Worm (Caenorhabditis elegans) whole organism, L3 larva: ENCODE data around the gene B0507.2.
"Not testable (repeated sequence)": the region's sequence is repeated elsewhere in the genome, so short reads cannot be mapped to it uniquely, and the experiment has no call there.

Experiments used
- ZK546.5 ChIP-seq: sonication (generic microtip); optimal IDR thresholded peaks from 2 replicates; lab custom pipeline; 2017; ENCODE audit warnings: missing biosample characterization, missing genetic modification characterization
- aly-2 ChIP-seq: fragments of 150-350 bp; optimal IDR thresholded peaks from 2 replicates; lab custom pipeline; 2014; ENCODE audit warnings: missing biosample characterization, missing genetic modification characterization
- ama-1 ChIP-seq: fragments of 150-350 bp; optimal IDR thresholded peaks from 2 replicates; lab custom pipeline; 2018
- ceh-16 ChIP-seq: sonication (generic microtip); optimal IDR thresholded peaks from 2 replicates; lab custom pipeline; 2017; ENCODE audit warnings: missing biosample characterization, missing genetic modification characterization
- ceh-28 ChIP-seq: fragments of 150-350 bp; optimal IDR thresholded peaks from 2 replicates; lab custom pipeline; 2014; ENCODE audit warnings: missing biosample characterization, missing genetic modification reagents, missing genetic modification characterization
- elt-2 ChIP-seq: sonication (generic microtip); optimal IDR thresholded peaks from 2 replicates; lab custom pipeline; 2016; ENCODE audit warnings: missing genetic modification reagents, mild to moderate bottlenecking, missing genetic modification characterization, missing compliant biosample characterization
- fkh-10 ChIP-seq: sonication (generic microtip); optimal IDR thresholded peaks from 2 replicates; lab custom pipeline; 2017; ENCODE audit warnings: missing biosample characterization, missing genetic modification reagents, missing genetic modification characterization
- hmg-11 ChIP-seq: sonication (generic microtip); optimal IDR thresholded peaks from 2 replicates; lab custom pipeline; 2016; ENCODE audit warnings: missing genetic modification characterization, missing compliant biosample characterization
- jun-1 ChIP-seq: fragments of 150-350 bp; optimal IDR thresholded peaks from 2 replicates; lab custom pipeline; 2014; ENCODE audit warnings: missing biosample characterization, missing genetic modification reagents, missing genetic modification characterization
- lin-39 ChIP-seq: fragments of 150-350 bp; optimal IDR thresholded peaks from 2 replicates; lab custom pipeline; 2018; ENCODE audit warnings: missing biosample characterization, missing genetic modification reagents, missing genetic modification characterization
- mml-1 ChIP-seq: fragments of 150-350 bp; sonication (generic microtip); optimal IDR thresholded peaks from 3 replicates; lab custom pipeline; 2014; ENCODE audit warnings: missing biosample characterization, missing genetic modification characterization
- nhr-11 ChIP-seq: fragments of 150-350 bp; optimal IDR thresholded peaks from 2 replicates; lab custom pipeline; 2014; ENCODE audit warnings: missing biosample characterization, missing genetic modification characterization
- nhr-237 ChIP-seq: fragments of 150-350 bp; optimal IDR thresholded peaks from 2 replicates; lab custom pipeline; 2014; ENCODE audit warnings: missing biosample characterization, missing genetic modification characterization
- nhr-25 ChIP-seq: sonication (generic microtip); optimal IDR thresholded peaks from 2 replicates; lab custom pipeline; 2017; ENCODE audit warnings: missing biosample characterization, missing genetic modification characterization
- nhr-28 ChIP-seq: fragments of 150-350 bp; optimal IDR thresholded peaks from 2 replicates; lab custom pipeline; 2014; ENCODE audit warnings: missing biosample characterization, missing genetic modification characterization
- nhr-43 ChIP-seq: sonication (generic microtip); optimal IDR thresholded peaks from 2 replicates; lab custom pipeline; 2016; ENCODE audit warnings: mild to moderate bottlenecking, missing genetic modification characterization, missing compliant biosample characterization; ENCODE audit not compliant: poor library complexity, severe bottlenecking
- nhr-67 ChIP-seq: fragments of 150-350 bp; optimal IDR thresholded peaks from 2 replicates; lab custom pipeline; 2014; ENCODE audit warnings: missing biosample characterization, missing genetic modification characterization
- nhr-77 ChIP-seq: fragments of 150-350 bp; optimal IDR thresholded peaks from 2 replicates; lab custom pipeline; 2014; ENCODE audit warnings: missing biosample characterization, missing genetic modification characterization
- pha-4 ChIP-seq: fragments of 150-350 bp; optimal IDR thresholded peaks from 2 replicates; lab custom pipeline; 2014; ENCODE audit warnings: missing biosample characterization, missing genetic modification reagents, missing genetic modification characterization
- pqm-1 ChIP-seq: fragments of 150-350 bp; optimal IDR thresholded peaks from 2 replicates; lab custom pipeline; 2017; ENCODE audit warnings: missing biosample characterization, missing genetic modification characterization, inconsistent platforms
- sea-2 ChIP-seq: fragments of 150-350 bp; sonication (generic microtip); optimal IDR thresholded peaks from 4 replicates; lab custom pipeline; 2014; ENCODE audit warnings: missing biosample characterization, missing genetic modification reagents, missing genetic modification characterization
- skn-1 ChIP-seq: fragments of 150-350 bp; optimal IDR thresholded peaks from 2 replicates; lab custom pipeline; 2014; ENCODE audit warnings: missing biosample characterization, missing genetic modification characterization
- snpc-4 ChIP-seq: fragments of 150-350 bp; optimal IDR thresholded peaks from 2 replicates; lab custom pipeline; 2014; ENCODE audit warnings: missing biosample characterization, missing genetic modification characterization
- tbx-2 ChIP-seq: sonication (generic microtip); optimal IDR thresholded peaks from 2 replicates; lab custom pipeline; 2016; ENCODE audit warnings: mild to moderate bottlenecking, missing genetic modification characterization, missing compliant biosample characterization
- unc-39 ChIP-seq: sonication (generic microtip); optimal IDR thresholded peaks from 4 replicates; lab custom pipeline; 2017; ENCODE audit warnings: missing biosample characterization, missing genetic modification characterization
- unc-62 ChIP-seq: fragments of 150-350 bp; sonication (generic microtip); optimal IDR thresholded peaks from 4 replicates; lab custom pipeline; 2014; ENCODE audit warnings: missing biosample characterization, missing genetic modification reagents, missing genetic modification characterization

Gene B0507.2

DNA sequence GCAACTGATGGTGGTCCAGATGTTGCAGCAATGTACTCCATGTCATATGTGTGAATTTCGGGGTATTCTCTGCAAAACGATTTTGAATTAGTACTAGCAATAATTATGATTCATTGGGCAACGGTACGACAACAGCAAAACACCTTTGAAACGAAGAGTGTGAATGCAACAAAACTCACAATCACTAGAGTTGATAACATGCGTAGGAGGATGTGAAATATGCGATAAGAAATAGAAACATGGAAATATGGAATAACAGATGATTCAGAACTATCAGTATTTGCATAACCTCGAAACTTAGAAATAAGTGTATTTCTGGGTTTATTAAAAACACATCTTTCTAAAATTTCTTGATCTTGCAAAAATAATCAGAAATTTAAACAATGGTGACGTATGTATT is 21.4 kb downstream of the B0507.2 start:
- TF ChIP-seq nhr-237 (tag; lab: Kevin White, UChicago) (no peak), ceh-28 (no peak), elt-2 (tag; lab: Kevin White, UChicago) (peak; percentile 53), pqm-1 (peak; percentile 86), skn-1 (tag; lab: Kevin White, UChicago) (no peak), nhr-25 (tag; lab: Kevin White, UChicago) (no peak)

DNA sequence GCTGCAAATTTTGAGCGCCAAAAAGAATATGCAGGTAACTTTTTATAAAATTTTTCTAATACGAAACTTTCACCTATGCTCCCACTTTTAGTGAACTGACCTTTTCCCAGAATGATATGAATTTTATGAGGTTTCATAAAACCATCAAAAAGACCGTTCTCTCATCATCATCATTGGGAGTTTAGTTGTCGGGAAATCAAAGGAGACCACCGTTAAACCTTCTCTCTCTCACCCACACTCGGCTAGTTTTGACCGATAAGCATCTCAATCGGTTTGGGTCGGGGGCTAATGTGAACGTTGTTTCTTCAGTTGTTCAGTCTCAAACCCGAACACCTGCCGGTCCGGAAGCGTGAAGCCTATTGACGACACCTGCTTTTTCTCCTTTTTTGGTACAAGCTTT is 22.1 kb downstream of the B0507.2 start:
- TF ChIP-seq elt-2 (tag; lab: Kevin White, UChicago), result peak; percentile 25
- no peak for TF ChIP-seq unc-39 (tag; lab: Kevin White, UChicago)

DNA sequence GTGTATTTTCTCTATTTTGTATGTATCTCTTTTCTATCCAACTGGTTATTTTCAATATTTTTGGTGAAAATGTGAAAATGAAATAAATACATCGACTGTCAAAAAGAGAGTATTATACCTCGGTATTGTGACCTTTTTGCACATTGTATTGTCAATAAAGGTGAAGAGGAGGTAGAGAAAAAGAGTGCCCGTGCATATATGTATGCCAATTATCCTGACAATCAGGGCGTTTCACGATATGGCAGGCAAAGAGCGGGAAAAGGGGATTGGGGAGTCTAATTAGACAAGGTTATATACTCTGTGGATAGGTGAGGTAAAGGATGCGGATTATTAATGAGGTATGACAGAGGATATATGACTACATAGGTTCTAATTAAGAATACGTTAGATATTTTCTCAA is 22.8 kb downstream of the B0507.2 start:
- peak; percentile 44 for TF ChIP-seq pha-4 (tag; lab: Kevin White, UChicago)
- TF ChIP-seq nhr-11 (tag; lab: Kevin White, UChicago), result no peak
- TF ChIP-seq nhr-25 (tag; lab: Kevin White, UChicago), result no peak
- no peak for TF ChIP-seq ceh-16 (tag; lab: Kevin White, UChicago)
- TF ChIP-seq fkh-10 (GFP tag; lab: Kevin White, UChicago), result no peak

DNA sequence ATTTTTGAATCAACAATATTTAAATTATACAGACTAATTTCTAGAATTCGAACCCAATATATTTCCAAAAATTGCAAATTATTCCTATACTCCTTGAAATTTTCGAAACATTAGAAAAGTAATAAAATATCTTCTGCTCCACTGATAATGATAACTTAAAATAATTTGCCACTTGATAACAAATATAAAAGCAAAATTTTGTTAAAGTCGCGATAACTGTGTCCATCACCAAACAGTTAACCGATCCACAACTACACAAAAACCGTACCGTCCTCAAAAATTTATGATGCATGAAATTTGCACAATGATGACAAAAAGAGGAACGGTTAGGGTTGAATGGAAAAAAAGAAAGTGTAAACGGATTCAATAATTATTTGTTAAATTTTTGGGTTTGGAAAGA is 24.3 kb downstream of the B0507.2 start:
- no peak for TF ChIP-seq sea-2 (GFP tag; lab: Kevin White, UChicago)
- no peak for TF ChIP-seq nhr-11 (tag; lab: Kevin White, UChicago)
- peak; percentile 8 for TF ChIP-seq elt-2 (tag; lab: Kevin White, UChicago)
- no peak for TF ChIP-seq hmg-11 (tag; lab: Kevin White, UChicago)
- TF ChIP-seq nhr-67, result no peak
- TF ChIP-seq, all 47 proteins: peak for 1

DNA sequence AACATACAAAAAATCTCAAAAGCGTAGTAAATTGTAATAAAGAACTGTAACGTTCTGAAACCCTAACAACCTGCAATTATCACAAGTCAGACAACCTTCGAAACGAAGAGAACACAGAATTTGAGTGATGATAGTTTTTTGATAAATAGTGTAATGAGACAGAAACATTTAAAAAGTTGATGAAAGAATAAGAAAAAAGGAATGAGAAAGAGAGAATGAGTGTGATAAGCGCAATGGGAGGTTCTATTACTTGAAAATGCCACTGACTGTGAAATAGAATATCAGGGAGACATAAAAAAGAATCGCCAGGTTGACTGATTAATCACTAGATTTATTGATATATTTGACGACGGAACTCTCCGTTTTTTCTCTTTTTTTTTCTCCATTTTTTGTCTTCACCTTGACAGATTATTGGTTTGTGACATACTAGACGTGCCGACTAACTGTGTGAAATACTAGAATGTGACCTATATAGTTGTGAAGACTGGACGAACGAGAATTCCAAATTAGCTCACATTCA is 25.2 kb downstream of the B0507.2 start:
- TF ChIP-seq ama-1 (lab: Kevin White, UChicago), result no peak
- TF ChIP-seq aly-2 (tag; lab: Kevin White, UChicago), result no peak
- TF ChIP-seq elt-2 (tag; lab: Kevin White, UChicago), result peak; percentile 21
- TF ChIP-seq nhr-25 (tag; lab: Kevin White, UChicago), result peak; percentile 29
- no peak for TF ChIP-seq nhr-11 (tag; lab: Kevin White, UChicago)

DNA sequence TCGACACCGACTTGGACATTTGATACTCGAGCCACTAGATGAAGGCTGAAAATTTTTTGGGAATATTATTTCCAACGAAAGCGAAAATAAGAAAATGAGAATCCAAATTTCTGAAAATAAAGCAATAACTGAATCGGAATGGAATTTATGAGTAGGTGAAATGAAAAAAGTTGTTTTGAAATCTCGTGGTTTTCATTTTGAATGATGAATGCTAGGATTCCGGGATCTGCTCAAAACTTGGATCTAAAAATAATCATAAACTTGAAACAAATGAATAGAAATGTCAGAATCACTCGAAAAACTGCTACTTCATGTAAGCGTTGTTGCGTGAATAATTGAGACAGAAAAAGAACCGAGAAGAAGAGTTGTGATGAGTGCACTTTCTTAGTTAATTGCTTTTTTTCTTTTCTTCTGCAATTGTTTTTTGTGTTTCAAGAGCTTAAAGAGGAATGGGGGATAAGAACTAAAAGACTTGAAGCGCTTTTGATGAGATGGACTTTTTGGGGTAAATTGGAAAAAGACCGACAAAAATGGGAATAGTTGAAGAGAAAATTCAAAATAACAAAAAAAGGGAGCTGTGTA is 26.9 kb downstream of the B0507.2 start, which contains the start of gene magu-2:
Gene magu-2, minus strand, starts transcription at position 51 of the 582 bp plus-strand sequence.
- TF ChIP-seq nhr-43 (tag; lab: Kevin White, UChicago) (no peak), jun-1 (no peak), mml-1 (tag; lab: Kevin White, UChicago) (no peak), fkh-10 (GFP tag; lab: Kevin White, UChicago) (peak; percentile 32)

DNA sequence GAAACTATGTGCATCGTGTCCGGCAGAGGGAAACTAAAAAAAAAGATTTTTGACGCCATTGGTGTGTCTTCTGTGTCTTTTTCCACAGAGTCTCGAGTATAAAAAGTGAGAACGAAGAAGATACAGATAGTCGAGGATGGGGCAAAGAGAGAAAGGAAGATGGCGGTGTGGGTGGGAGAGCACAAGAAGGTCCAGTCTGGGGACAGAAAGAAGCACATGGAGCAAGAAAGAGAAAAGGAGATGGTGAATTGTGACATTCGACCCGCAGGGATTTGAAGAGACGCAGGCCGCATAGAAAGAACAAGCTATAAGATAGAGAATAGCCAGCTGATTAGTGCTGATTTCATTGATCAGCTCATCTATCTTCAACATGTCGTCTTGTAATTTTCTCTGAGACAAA is 28.1 kb downstream of the B0507.2 start:
- TF ChIP-seq unc-62 (GFP tag; lab: Kevin White, UChicago) (peak; percentile 3), ZK546.5 (tag; lab: Kevin White, UChicago) (no peak), lin-39 (tag; lab: Kevin White, UChicago) (peak; percentile 48), hmg-11 (tag; lab: Kevin White, UChicago) (peak; percentile 8), fkh-10 (GFP tag; lab: Kevin White, UChicago) (no peak)

DNA sequence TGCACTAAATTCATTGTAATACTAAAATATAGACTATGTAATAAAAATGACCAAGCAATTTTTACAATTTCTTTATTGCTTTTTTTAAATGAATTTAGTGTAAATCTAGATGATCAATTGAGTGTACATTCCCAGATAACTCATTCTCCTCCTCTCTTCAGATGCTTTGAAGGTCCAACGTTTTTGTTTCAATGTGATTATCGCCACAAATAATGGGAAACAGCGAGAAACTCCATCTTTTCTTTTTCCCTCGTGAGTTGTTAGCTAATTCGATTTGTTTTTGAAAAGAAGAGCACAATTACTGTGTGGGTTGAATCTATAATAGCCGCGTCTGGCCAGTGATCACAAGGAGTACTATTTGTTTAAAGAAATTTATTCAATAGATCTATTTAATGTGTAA is 30.9 kb downstream of the B0507.2 start:
- peak; percentile 3 for TF ChIP-seq tbx-2 (tag; lab: Kevin White, UChicago)
- TF ChIP-seq nhr-28 (tag; lab: Kevin White, UChicago), result no peak

DNA sequence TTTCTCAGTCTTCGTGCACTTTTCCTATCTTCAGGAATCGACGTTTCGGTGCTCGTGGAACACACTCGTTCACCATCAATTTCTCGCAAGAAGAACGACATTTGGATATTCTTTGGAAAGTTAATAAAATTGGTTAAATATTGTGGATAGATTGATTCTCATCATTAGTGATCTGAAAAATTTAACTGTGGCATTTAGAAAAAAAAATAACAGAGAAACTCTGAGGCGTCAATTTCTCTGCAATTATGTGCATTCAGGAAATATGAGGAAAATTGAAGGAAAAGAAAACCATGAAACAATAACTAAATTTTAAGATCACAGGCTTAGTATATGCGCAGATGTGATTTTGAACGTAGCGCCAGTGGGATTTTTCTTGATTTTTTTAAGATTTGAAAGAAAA is 45.7 kb downstream of the B0507.2 start, which contains the start of gene rpm-1:
Gene rpm-1, minus strand, starts transcription at position 101 of the 400 bp plus-strand sequence.
- not testable (repeated sequence) for TF ChIP-seq snpc-4, nhr-77, hmg-11 (tag; lab: Kevin White, UChicago)
